Worm (Caenorhabditis elegans) whole organism, early embryonic: ENCODE results near the gene C35A5.8.

Source experiments
- B0310.2 ChIP-seq: sonication (generic microtip); optimal IDR thresholded peaks from 2 replicates; lab custom pipeline; 2016; ENCODE audit warnings: mild to moderate bottlenecking, missing genetic modification characterization, missing compliant biosample characterization
- F13C5.2 ChIP-seq: sonication (generic microtip); optimal IDR thresholded peaks from 2 replicates; lab custom pipeline; 2017; ENCODE audit warnings: mild to moderate bottlenecking, missing genetic modification characterization, inconsistent platforms, missing compliant biosample characterization
- ceh-13 ChIP-seq: fragments of 200-800 bp; sonication (Bioruptor generic); optimal IDR thresholded peaks from 2 replicates; lab custom pipeline; 2018; ENCODE audit warnings: mild to moderate bottlenecking, missing genetic modification characterization, missing compliant biosample characterization
- ceh-36 ChIP-seq: sonication (generic microtip); optimal IDR thresholded peaks from 2 replicates; lab custom pipeline; 2016; ENCODE audit warnings: missing genetic modification characterization, inconsistent platforms, missing compliant biosample characterization
- ets-7 ChIP-seq: sonication (generic microtip); optimal IDR thresholded peaks from 2 replicates; lab custom pipeline; 2016; ENCODE audit warnings: missing genotype, missing genetic modification characterization, missing compliant biosample characterization
- flt-1 ChIP-seq: fragments of 200-800 bp; sonication (Bioruptor generic); IDR thresholded peaks from 2 replicates; pipeline ENCODE4 v1.3.6; 2022; ENCODE audit warnings: missing genetic modification characterization, missing compliant biosample characterization
- hmg-4 ChIP-seq: fragments of 200-800 bp; sonication (Bioruptor generic); optimal IDR thresholded peaks from 2 replicates; lab custom pipeline; 2018; ENCODE audit warnings: mild to moderate bottlenecking, missing genetic modification characterization, missing compliant biosample characterization
- hnd-1 ChIP-seq: sonication (generic microtip); optimal IDR thresholded peaks from 2 replicates; lab custom pipeline; 2016; ENCODE audit warnings: missing genetic modification characterization, missing compliant biosample characterization
- pes-1 ChIP-seq: fragments of 200-800 bp; sonication (Bioruptor generic); IDR thresholded peaks from 2 replicates; pipeline ENCODE4 v1.3.6; 2022; ENCODE audit warnings: missing genetic modification reagents, missing genetic modification characterization, missing compliant biosample characterization
- tbx-11 ChIP-seq: fragments of 200-800 bp; sonication (Bioruptor generic); IDR thresholded peaks from 2 replicates; pipeline ENCODE4 v1.3.6; 2022; ENCODE audit warnings: missing genetic modification characterization, missing compliant biosample characterization

DNA sequence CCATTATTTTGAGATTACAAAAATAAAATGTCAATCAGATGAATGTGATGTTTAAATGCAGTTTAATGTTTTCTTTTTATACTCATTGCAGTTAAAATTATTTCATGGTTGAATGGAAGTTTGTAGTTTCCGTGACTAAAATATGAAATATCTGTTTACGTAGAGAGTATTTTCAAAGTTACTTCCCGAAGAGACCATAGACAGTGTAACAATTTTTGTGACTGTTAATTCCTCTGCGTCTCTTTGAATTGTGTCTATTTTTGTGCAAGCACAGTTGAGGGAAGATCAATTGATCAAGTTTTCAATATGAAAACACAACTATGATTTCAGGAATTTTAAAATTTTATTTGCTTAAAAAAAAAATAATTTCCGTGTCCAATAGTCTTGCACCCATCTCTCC lies 21.0 kb upstream of the C35A5.8 start, which contains the start of gene F25D1.5:
- TF ChIP-seq F13C5.2 (no peak), ceh-13 (no peak), flt-1 (GFP tag; lab: Robert Waterston, UW) (no peak), ets-7 (tag; lab: Kevin White, UChicago) (no peak), hmg-4 (no peak), B0310.2 (tag; lab: Kevin White, UChicago) (no peak), hnd-1 (no peak), tbx-11 (no peak), pes-1 (GFP tag; lab: Robert Waterston, UW) (no peak), ceh-36 (tag; lab: Kevin White, UChicago) (no peak)
